Worm (Caenorhabditis elegans) whole organism, L1 larva: ENCODE measurements around the gene dsl-6.

Experiments
- aha-1 ChIP-seq: fragments of 150-350 bp; optimal IDR thresholded peaks from 2 replicates; lab custom pipeline; 2014; ENCODE audit warnings: missing biosample characterization, missing genetic modification characterization
- dpl-1 ChIP-seq, 3 experiments: fragments of 150-350 bp in 2 of 3; sonication (generic microtip) in 1 of 3; optimal IDR thresholded peaks; 2 replicates each; lab custom pipeline; 2014 to 2017; ENCODE audit warnings: missing biosample characterization in 3 of 3, missing genetic modification characterization in 3 of 3, missing genetic modification reagents in 3 of 3
- efl-1 ChIP-seq, 4 experiments: fragments of 150-350 bp; optimal IDR thresholded peaks in 3 of 4; peaks in 1 of 4; 1 replicate in 1 of 4; 2 replicates in 3 of 4; lab custom pipeline; 2014; ENCODE audit warnings: missing biosample characterization in 2 of 4, missing genetic modification characterization in 2 of 4, missing genetic modification reagents in 2 of 4
- elt-3 ChIP-seq, 6 experiments: fragments of 150-350 bp in 1 of 6; sonication (generic microtip); optimal IDR thresholded peaks; 2 replicates each; lab custom pipeline; 2017 to 2018; ENCODE audit warnings: missing biosample characterization in 6 of 6, missing genetic modification characterization in 6 of 6, inconsistent platforms in 1 of 6
- fkh-10 ChIP-seq: sonication (generic microtip); optimal IDR thresholded peaks from 2 replicates; lab custom pipeline; 2017; ENCODE audit warnings: missing biosample characterization, missing genetic modification reagents, missing genetic modification characterization
- mdl-1 ChIP-seq, 2 experiments: fragments of 150-350 bp; optimal IDR thresholded peaks; 2 replicates each; lab custom pipeline; 2014 to 2017; ENCODE audit warnings: missing biosample characterization in 2 of 2, missing genetic modification characterization in 2 of 2, inconsistent platforms in 1 of 2
- mef-2 ChIP-seq: fragments of 150-350 bp; optimal IDR thresholded peaks from 2 replicates; lab custom pipeline; 2014; ENCODE audit warnings: missing biosample characterization, missing genetic modification characterization
- mep-1 ChIP-seq: fragments of 150-350 bp; optimal IDR thresholded peaks from 2 replicates; lab custom pipeline; 2014; ENCODE audit warnings: missing biosample characterization, missing genetic modification characterization
- nhr-237 ChIP-seq: fragments of 150-350 bp; optimal IDR thresholded peaks from 2 replicates; lab custom pipeline; 2014; ENCODE audit warnings: missing biosample characterization, missing genetic modification characterization
- nhr-76 ChIP-seq: sonication (generic microtip); optimal IDR thresholded peaks from 2 replicates; lab custom pipeline; 2017; ENCODE audit warnings: missing biosample characterization, missing genetic modification characterization
- nhr-77 ChIP-seq: fragments of 150-350 bp; optimal IDR thresholded peaks from 2 replicates; lab custom pipeline; 2014; ENCODE audit warnings: missing biosample characterization, missing genetic modification characterization
- sup-37 ChIP-seq: fragments of 200-800 bp; sonication (Bioruptor generic); optimal IDR thresholded peaks from 2 replicates; lab custom pipeline; 2018; ENCODE audit warnings: mild to moderate bottlenecking, missing genetic modification characterization, missing compliant biosample characterization
- zag-1 ChIP-seq: fragments of 150-350 bp; optimal IDR thresholded peaks from 2 replicates; lab custom pipeline; 2014; ENCODE audit warnings: missing biosample characterization, missing genetic modification characterization
- ztf-11 ChIP-seq, 2 experiments: sonication (generic microtip); optimal IDR thresholded peaks; 2 replicates each; lab custom pipeline; 2016 to 2017; ENCODE audit warnings: missing genetic modification characterization in 2 of 2, missing biosample characterization in 1 of 2, missing compliant biosample characterization in 1 of 2

DNA sequence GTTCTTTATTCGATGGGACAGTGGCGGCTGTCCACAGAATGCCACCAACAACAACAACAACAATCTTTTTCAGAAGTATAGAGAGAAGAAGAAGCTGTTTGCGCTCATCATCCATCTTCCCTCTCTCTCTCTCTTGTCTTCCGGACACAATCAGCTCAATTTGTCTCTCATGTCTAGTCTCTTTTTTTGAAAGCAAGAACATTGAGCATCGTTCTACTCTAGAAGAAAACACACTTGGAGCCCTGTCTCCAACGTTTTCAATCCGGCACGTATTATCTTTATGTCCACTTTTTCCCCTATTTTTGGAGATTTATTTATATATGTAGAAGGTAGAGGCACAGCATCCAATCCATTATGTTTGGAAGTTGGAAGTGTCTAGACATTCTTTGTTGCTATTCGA, 49.3 kb downstream of the dsl-6 start:
- TF ChIP-seq mef-2 (tag; lab: Kevin White, UChicago) (no peak), zag-1 (tag; lab: Kevin White, UChicago) (no peak), nhr-237 (tag; lab: Kevin White, UChicago) (no peak), aha-1 (tag; lab: Kevin White, UChicago) (no peak), nhr-76 (tag; lab: Kevin White, UChicago) (no peak), mep-1 (tag; lab: Kevin White, UChicago) (no peak), nhr-77 (tag; lab: Kevin White, UChicago) (no peak), mdl-1 (tag; optimal IDR thresholded peaks at IDR 0.05; lab: Kevin White, UChicago) (no peak), ztf-11 (tag; optimal IDR thresholded peaks at IDR 0.05; lab: Kevin White, UChicago) (no peak), elt-3 (tag; optimal IDR thresholded peaks at IDR 0.05; lab: Kevin White, UChicago) (no peak), fkh-10 (GFP tag; lab: Kevin White, UChicago) (no peak), sup-37 (GFP tag; lab: Kevin White, UChicago) (no peak), dpl-1 (GFP tag; optimal IDR thresholded peaks at IDR 0.05; lab: Kevin White, UChicago) (no peak), efl-1 (optimal IDR thresholded peaks at IDR 0.05; lab: Kevin White, UChicago) (no peak), efl-1 (GFP tag; optimal IDR thresholded peaks at IDR 0.05 in 1 of 2; lab: Kevin White, UChicago) (no peak)
